Fruit fly (Drosophila melanogaster): ENCODE data around the gene Ddrgk1.

Ddrgk1 gene

DNA sequence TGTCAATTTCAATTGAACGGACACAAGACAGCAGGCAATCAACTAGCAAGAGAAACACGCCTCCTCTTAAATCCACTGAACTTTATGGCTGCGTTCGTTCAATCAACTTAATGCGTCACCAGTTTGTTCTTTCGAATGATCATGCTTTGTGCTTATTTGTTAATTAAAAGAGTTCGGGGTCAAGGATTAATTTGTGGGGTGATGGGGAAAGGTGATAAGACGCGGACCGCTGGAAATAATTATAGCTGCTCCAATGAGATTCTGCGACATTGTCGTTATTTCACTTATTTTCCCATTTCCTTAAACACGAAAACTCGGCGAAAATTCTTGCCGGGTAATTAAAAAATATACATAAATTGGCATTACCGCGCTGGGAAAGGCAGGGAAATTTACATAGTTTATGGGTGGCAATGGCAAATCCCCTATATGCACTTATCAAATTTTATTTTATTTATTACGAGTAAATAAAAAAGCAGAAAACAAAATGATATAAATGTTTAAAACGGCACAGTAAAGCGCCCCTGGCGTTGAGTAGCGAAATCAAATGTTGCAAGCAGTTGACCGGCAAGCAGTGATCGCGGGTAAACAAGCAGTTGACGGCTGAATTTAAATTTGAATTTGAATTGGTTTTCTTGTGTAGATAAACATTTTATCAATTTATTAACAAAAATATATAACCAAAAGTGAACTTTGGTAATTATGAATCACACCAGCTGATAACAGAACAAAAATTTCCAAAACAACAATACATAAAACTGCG is 30.3 kb upstream of the Ddrgk1 start (continued):
- TF ChIP-seq HLH54F (GFP tag; optimal IDR thresholded peaks at IDR 0.05) (peak; percentile 77), sr (GFP tag; IDR thresholded peaks at IDR 0.05) (0 out of 3 replicates have a peak, but pooled peaks have one; percentile 43), unc-4 (GFP tag; IDR thresholded peaks at IDR 0.05; ENCODE audit: partially characterized antibody) (no peak), mam (GFP tag; optimal IDR thresholded peaks at IDR 0.05) (peak; percentile 67), CG18599 (GFP tag; optimal IDR thresholded peaks at IDR 0.05) (peak; percentile 1), CG6854 (GFP tag; optimal IDR thresholded peaks at IDR 0.05) (peak; percentile 24), CG17359 (tag; optimal IDR thresholded peaks at IDR 0.05) (peak; percentile 67), CG4707 (GFP tag; optimal IDR thresholded peaks at IDR 0.05) (peak; percentile 71), CG10274 (GFP tag; optimal IDR thresholded peaks at IDR 0.05) (peak; percentile 63), CG18262 (tag; optimal IDR thresholded peaks at IDR 0.05) (peak; percentile 62), prd (optimal IDR thresholded peaks at IDR 0.05) (no peak), prd (GFP tag; IDR thresholded peaks at IDR 0.05) (peak; percentile 63), h (optimal IDR thresholded peaks at IDR 0.05) (no peak), Atf-2 (GFP tag; optimal IDR thresholded peaks at IDR 0.05) (peak; percentile 30), row (GFP tag; IDR thresholded peaks at IDR 0.05) (peak; percentile 35; the same call in 1 of the 3 replicates), ftz-f1 (GFP tag; optimal IDR thresholded peaks at IDR 0.05) (peak; percentile 33), CG14965 (GFP tag; optimal IDR thresholded peaks at IDR 0.05; ENCODE audit: borderline replicate concordance) (peak; percentile 100), sim (GFP tag; IDR thresholded peaks at IDR 0.05) (no peak), CG7963 (GFP tag; IDR thresholded peaks at IDR 0.05; ENCODE audit: partially characterized antibody) (no peak), CG9609 (GFP tag; optimal IDR thresholded peaks at IDR 0.05) (peak; percentile 81), Dp (GFP tag; optimal IDR thresholded peaks at IDR 0.05) (peak; percentile 96), Meics (GFP tag; optimal IDR thresholded peaks at IDR 0.05) (peak; percentile 80), dan (GFP tag; IDR thresholded peaks at IDR 0.05) (no peak), jumu (GFP tag; optimal IDR thresholded peaks at IDR 0.05) (peak; percentile 61), ranshi (GFP tag; IDR thresholded peaks at IDR 0.05) (peak; percentile 69; the same call in 1 of the 2 replicates), vfl (GFP tag; optimal IDR thresholded peaks at IDR 0.05) (peak; percentile 82), pho (GFP tag; optimal IDR thresholded peaks at IDR 0.05) (peak; percentile 72), Hr51 (GFP tag; optimal IDR thresholded peaks at IDR 0.05) (peak; percentile 63 to 73), Trl (optimal IDR thresholded peaks at IDR 0.05) (no peak), Trl (GFP tag; optimal IDR thresholded peaks at IDR 0.05) (peak; percentile 74), fd102C (GFP tag; optimal IDR thresholded peaks at IDR 0.05) (peak; percentile 25), scrt (GFP tag; optimal IDR thresholded peaks at IDR 0.05) (peak; percentile 62), gt (GFP tag; IDR thresholded peaks at IDR 0.05) (0 out of 2 replicates have a peak, but pooled peaks have one; percentile 45), ac (GFP tag; optimal IDR thresholded peaks at IDR 0.05) (no peak), dimm (GFP tag; IDR thresholded peaks at IDR 0.05) (no peak), kay (GFP tag; optimal IDR thresholded peaks at IDR 0.05) (no peak), mirr (GFP tag; optimal IDR thresholded peaks at IDR 0.05) (peak; percentile 76), sd (tag; optimal IDR thresholded peaks at IDR 0.05) (peak; percentile 25), CG12769 (tag; optimal IDR thresholded peaks at IDR 0.05) (peak; percentile 66), CG17829 (tag; optimal IDR thresholded peaks at IDR 0.05) (peak; percentile 65), dati (GFP tag; IDR thresholded peaks at IDR 0.05) (0 out of 2 replicates have a peak, but pooled peaks have one; percentile 27), hkb (optimal IDR thresholded peaks at IDR 0.05) (no peak), hkb (GFP tag; IDR thresholded peaks at IDR 0.05) (peak; percentile 31; the same call in 1 of the 2 replicates), maf-S (GFP tag; optimal IDR thresholded peaks at IDR 0.05) (peak; percentile 81), tna (GFP tag; IDR thresholded peaks at IDR 0.05; ENCODE audit: partially characterized antibody) (no peak), CG12155 (GFP tag; optimal IDR thresholded peaks at IDR 0.05) (peak; percentile 30), tx (GFP tag; optimal IDR thresholded peaks at IDR 0.05) (peak; percentile 58), CG11085 (GFP tag; IDR thresholded peaks at IDR 0.05) (peak; percentile 63; the same call in 1 of the 2 replicates), Awh (GFP tag; IDR thresholded peaks at IDR 0.05) (0 out of 2 replicates have a peak, but pooled peaks have one; percentile 39), Ada2b (GFP tag; IDR thresholded peaks at IDR 0.05) (peak; percentile 44)
